Fruit fly (Drosophila melanogaster) whole organism, wandering third instar larva: Measurements from ENCODE around the gene CG43672.

Experiments
- Myc ChIP-seq: fragments of >200 bp; optimal IDR thresholded peaks from 2 replicates; lab custom pipeline; 2017
- br ChIP-seq: fragments of 200-800 bp; sonication (Bioruptor generic); optimal IDR thresholded peaks from 2 replicates; lab custom pipeline; 2016; ENCODE audit warnings: missing biosample characterization, missing genetic modification characterization
- ey ChIP-seq: fragments of 200-800 bp; sonication (Bioruptor generic); optimal IDR thresholded peaks from 2 replicates; lab custom pipeline; 2016; ENCODE audit warnings: missing biosample characterization, missing genetic modification characterization
- fru ChIP-seq: fragments of 200-800 bp; sonication (Bioruptor generic); optimal IDR thresholded peaks from 3 replicates; lab custom pipeline; 2016; ENCODE audit warnings: missing biosample characterization, mild to moderate bottlenecking, missing genetic modification characterization
- jim ChIP-seq: fragments of 175-275, 200-325 bp; sonication (Bioruptor generic); optimal IDR thresholded peaks from 2 replicates; lab custom pipeline; 2016; ENCODE audit warnings: missing biosample characterization, mild to moderate bottlenecking, missing genetic modification characterization
- lola ChIP-seq: fragments of >200 bp; optimal IDR thresholded peaks from 2 replicates; lab custom pipeline; 2017; ENCODE audit warnings: missing biosample characterization, missing genetic modification characterization
- psq ChIP-seq: fragments of 200-800 bp; sonication (Bioruptor generic); optimal IDR thresholded peaks from 3 replicates; lab custom pipeline; 2017; ENCODE audit warnings: missing biosample characterization, mild to moderate bottlenecking, missing genetic modification characterization, moderate library complexity
- sage ChIP-seq: fragments of 200-800 bp; sonication (Bioruptor generic); optimal IDR thresholded peaks from 2 replicates; lab custom pipeline; 2016; ENCODE audit warnings: missing biosample characterization, mild to moderate bottlenecking, missing genetic modification characterization

DNA sequence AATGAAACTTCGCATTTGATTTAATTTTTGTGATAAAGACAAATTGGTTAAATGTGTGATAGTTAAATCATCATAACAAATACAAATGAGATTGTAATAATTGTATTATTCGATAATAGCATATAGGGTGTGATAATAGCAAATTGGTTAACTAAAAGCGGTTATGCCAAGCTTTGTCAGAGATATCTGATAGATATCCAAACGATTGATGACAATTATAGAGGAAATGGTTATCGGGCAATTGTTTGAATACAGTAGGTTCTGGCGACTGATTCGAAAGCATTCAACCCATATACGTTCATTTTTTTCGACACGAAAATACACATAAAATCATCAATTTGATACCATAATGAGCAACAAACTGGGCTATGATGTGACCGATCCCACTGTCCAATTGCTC is 36.5 kb downstream of the CG43672 start, which contains the start of gene CG8509:
- no peak for TF ChIP-seq psq (GFP tag; lab: Kevin White, UChicago)
- no peak for TF ChIP-seq sage (GFP tag; lab: Kevin White, UChicago)
- TF ChIP-seq fru (GFP tag; lab: Kevin White, UChicago), result no peak
- TF ChIP-seq ey (GFP tag; lab: Kevin White, UChicago), result no peak
- no peak for TF ChIP-seq lola (GFP tag; lab: Kevin White, UChicago)
- no peak for TF ChIP-seq jim
- TF ChIP-seq Myc (lab: Kevin White, UChicago), result no peak
- TF ChIP-seq br, result no peak
